Worm (Caenorhabditis elegans): ENCODE measurements around the gene meg-2.

DNA sequence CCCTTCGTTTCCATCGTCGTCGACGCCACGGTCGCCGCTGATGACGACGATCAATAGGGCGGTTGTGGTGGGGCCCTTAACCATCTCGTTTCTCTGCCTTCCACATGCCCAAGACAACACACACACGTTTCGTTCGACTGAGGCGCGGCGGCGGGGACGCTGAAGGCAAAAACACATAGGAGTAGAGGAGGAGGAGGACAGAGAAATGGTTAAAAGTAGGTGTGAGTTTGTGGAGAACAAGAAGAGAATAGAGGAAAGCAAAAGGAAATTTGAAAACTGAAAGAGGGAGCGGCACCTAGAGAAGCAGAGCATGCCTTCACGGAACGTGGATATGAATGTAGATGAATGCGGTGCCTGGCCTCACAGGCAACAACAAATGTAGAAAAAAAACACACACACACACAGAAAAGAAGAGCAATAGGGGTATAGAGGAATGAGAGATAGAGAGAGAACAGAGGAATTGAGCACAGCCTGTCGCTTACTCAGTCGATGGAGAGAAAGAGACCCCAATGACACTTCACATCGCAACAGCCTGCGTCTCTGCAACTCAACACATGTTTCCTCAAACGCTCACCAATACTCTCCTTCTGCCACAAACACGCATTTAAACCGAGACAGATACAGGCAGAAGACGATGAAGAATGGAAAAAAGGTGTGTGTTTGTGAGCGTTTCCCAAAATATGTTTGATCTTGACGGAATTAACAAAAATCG, 43.5 kb upstream of the meg-2 start:
- TF ChIP-seq nfya-1 (tag; optimal IDR thresholded peaks at IDR 0.05; ENCODE audit: borderline replicate concordance, insufficient read depth), result no peak
- no peak for TF ChIP-seq ztf-22 (GFP tag; optimal IDR thresholded peaks at IDR 0.05)
- TF ChIP-seq snpc-4 (GFP tag; optimal IDR thresholded peaks at IDR 0.05), result no peak
- TF ChIP-seq snpc-4 (tag; optimal IDR thresholded peaks at IDR 0.05), result peak in 3 of 4 experiments; percentile 12 to 59 (median 55)
- no peak for TF ChIP-seq lir-1 (GFP tag; conservative IDR thresholded peaks at IDR 0.05)
- peak; percentile 38 for TF ChIP-seq mcd-1 (GFP tag; IDR thresholded peaks at IDR 0.05)
- TF ChIP-seq Y79H2A.3 (GFP tag; conservative IDR thresholded peaks at IDR 0.05), result no peak
- TF ChIP-seq D2030.7 (GFP tag; IDR thresholded peaks at IDR 0.05), result no peak
- TF ChIP-seq him-1 (tag; optimal IDR thresholded peaks at IDR 0.05), result no peak
- TF ChIP-seq akir-1 (GFP tag; optimal IDR thresholded peaks at IDR 0.05), result no peak
- TF ChIP-seq F49E8.2 (tag; optimal IDR thresholded peaks at IDR 0.05; ENCODE audit: insufficient read depth), result no peak
- TF ChIP-seq ztf-26 (tag; optimal IDR thresholded peaks at IDR 0.05), result peak; percentile 37
- no peak; the same call in 1 of the 2 replicates for TF ChIP-seq ceh-100 (GFP tag; IDR thresholded peaks at IDR 0.05)

All from whole organism, young adult.